Fruit fly (Drosophila melanogaster) whole organism: Measurements from ENCODE around the gene p38c.
A peak's percentile ranks its signal among the peaks of the same experiment; 100 is the strongest.

Experiments
- CG8478 ChIP-seq: fragments of >200 bp; optimal IDR thresholded peaks from 2 replicates; lab custom pipeline; 2018; ENCODE audit warnings: inconsistent platforms
- Dll ChIP-seq: fragments of >200 bp; optimal IDR thresholded peaks from 2 replicates; lab custom pipeline; 2017
- EcR ChIP-seq, 2 experiments: fragments of >200 bp; optimal IDR thresholded peaks; 2 replicates each; lab custom pipeline; 2017; ENCODE audit warnings: missing biosample characterization in 2 of 2, missing genetic modification characterization in 2 of 2, missing genetic modification reagents in 2 of 2
- pan ChIP-seq: fragments of >200 bp; optimal IDR thresholded peaks from 2 replicates; lab custom pipeline; 2017
- psq ChIP-seq: fragments of >200 bp; optimal IDR thresholded peaks from 2 replicates; lab custom pipeline; 2017
- usp ChIP-seq: fragments of >200 bp; optimal IDR thresholded peaks from 2 replicates; lab custom pipeline; 2017; ENCODE audit warnings: missing biosample characterization, missing genetic modification characterization, mixed read lengths

Gene p38c

dm6 chr3R:24150103-24150502 lies at the start of gene p38c:
Gene p38c (minus strand): TSS chr3R:24150203.
- TF ChIP-seq usp (GFP tag; lab: Kevin White, UChicago): no peak
- TF ChIP-seq EcR (GFP tag; optimal IDR thresholded peaks at IDR 0.05; lab: Kevin White, UChicago): no peak
- TF ChIP-seq psq (lab: Kevin White, UChicago): no peak
- TF ChIP-seq pan (lab: Kevin White, UChicago): no peak
- no peak for TF ChIP-seq Dll (lab: Kevin White, UChicago)
- TF ChIP-seq CG8478: no peak

- TF ChIP-seq Dll (lab: Kevin White, UChicago) (no peak), EcR (GFP tag; optimal IDR thresholded peaks at IDR 0.05; lab: Kevin White, UChicago) (no peak), pan (lab: Kevin White, UChicago) (no peak), CG8478 (no peak), psq (lab: Kevin White, UChicago) (no peak), usp (GFP tag; lab: Kevin White, UChicago) (no peak)
Measured at dm6 chr3R:24193373-24193879, 43.4 kb upstream of the p38c start, which contains the start of the genes SMC6 and CG6204. Gene SMC6 (minus strand): TSS chr3R:24193423. Gene CG6204 (plus strand): TSS chr3R:24193832.

- TF ChIP-seq Dll (lab: Kevin White, UChicago) (no peak), EcR (GFP tag; optimal IDR thresholded peaks at IDR 0.05; lab: Kevin White, UChicago) (no peak), pan (lab: Kevin White, UChicago) (no peak), CG8478 (no peak), psq (lab: Kevin White, UChicago) (no peak), usp (GFP tag; lab: Kevin White, UChicago) (no peak)
Measured at dm6 chr3R:24188619-24189018, 38.6 kb upstream of the p38c start, which contains the start of gene CG5515. Gene CG5515 (minus strand): TSS chr3R:24188896.

dm6 chr3R:24186188-24186587 lies 36.2 kb upstream of the p38c start, which contains the start of gene mora:
Gene mora (plus strand): TSS chr3R:24186359.
- TF ChIP-seq psq (lab: Kevin White, UChicago): no peak
- no peak for TF ChIP-seq pan (lab: Kevin White, UChicago)
- no peak for TF ChIP-seq usp (GFP tag; lab: Kevin White, UChicago)
- TF ChIP-seq CG8478: no peak
- no peak for TF ChIP-seq Dll (lab: Kevin White, UChicago)
- TF ChIP-seq EcR (GFP tag; optimal IDR thresholded peaks at IDR 0.05; lab: Kevin White, UChicago): no peak

- TF ChIP-seq CG8478 (no peak), EcR (GFP tag; optimal IDR thresholded peaks at IDR 0.05; lab: Kevin White, UChicago) (no peak), usp (GFP tag; lab: Kevin White, UChicago) (no peak), pan (lab: Kevin White, UChicago) (no peak), Dll (lab: Kevin White, UChicago) (no peak), psq (lab: Kevin White, UChicago) (no peak)
Measured at dm6 chr3R:24172379-24172778, 22.4 kb upstream of the p38c start, which contains the start of gene CG13606. Gene CG13606 (plus strand): TSS chr3R:24172628.

dm6 chr3R:24169362-24169761 lies 19.4 kb upstream of the p38c start, which contains the start of gene CG5510:
Gene CG5510 (minus strand): TSS chr3R:24169562.
- no peak for TF ChIP-seq pan (lab: Kevin White, UChicago)
- TF ChIP-seq Dll (lab: Kevin White, UChicago): no peak
- no peak for TF ChIP-seq CG8478
- no peak for TF ChIP-seq EcR (GFP tag; optimal IDR thresholded peaks at IDR 0.05; lab: Kevin White, UChicago)
- no peak for TF ChIP-seq usp (GFP tag; lab: Kevin White, UChicago)
- no peak for TF ChIP-seq psq (lab: Kevin White, UChicago)

dm6 chr3R:24163556-24164022 lies 13.6 kb upstream of the p38c start, which contains the start of gene Apc2:
Gene Apc2 (plus strand): TSS chr3R:24163966.
- TF ChIP-seq psq (lab: Kevin White, UChicago) (no peak), usp (GFP tag; lab: Kevin White, UChicago) (no peak), Dll (lab: Kevin White, UChicago) (no peak), pan (lab: Kevin White, UChicago) (no peak)

dm6 chr3R:24162774-24163555 lies 13.0 kb upstream of the p38c start, which contains the start of gene mRpS24:
Gene mRpS24 (minus strand): TSS chr3R:24163545.
- no peak for TF ChIP-seq usp (GFP tag; lab: Kevin White, UChicago)
- no peak for TF ChIP-seq Dll (lab: Kevin White, UChicago)
- TF ChIP-seq CG8478: no peak
- no peak for TF ChIP-seq pan (lab: Kevin White, UChicago)
- no peak for TF ChIP-seq psq (lab: Kevin White, UChicago)
- TF ChIP-seq EcR (GFP tag; optimal IDR thresholded peaks at IDR 0.05; lab: Kevin White, UChicago): no peak

dm6 chr3R:24161173-24161811 lies 11.3 kb upstream of the p38c start, which contains the start of the genes Myo95E and TBC1d7:
Gene Myo95E (minus strand): TSS chr3R:24161498.
Gene TBC1d7 (plus strand): TSS chr3R:24161727.
- TF ChIP-seq pan (lab: Kevin White, UChicago) (peak; percentile 69), Dll (lab: Kevin White, UChicago) (no peak), psq (lab: Kevin White, UChicago) (no peak), usp (GFP tag; lab: Kevin White, UChicago) (no peak), EcR (GFP tag; optimal IDR thresholded peaks at IDR 0.05; lab: Kevin White, UChicago) (no peak), CG8478 (no peak)

- no peak for TF ChIP-seq usp (GFP tag; lab: Kevin White, UChicago)
- no peak for TF ChIP-seq psq (lab: Kevin White, UChicago)
- no peak for TF ChIP-seq pan (lab: Kevin White, UChicago)
- no peak for TF ChIP-seq Dll (lab: Kevin White, UChicago)
- no peak for TF ChIP-seq CG8478
- TF ChIP-seq EcR (GFP tag; optimal IDR thresholded peaks at IDR 0.05; lab: Kevin White, UChicago): no peak
Measured at dm6 chr3R:24151924-24152809, 2.2 kb upstream of the p38c start, which contains the start of the genes p38a and CG6178. Gene p38a (minus strand): TSS chr3R:24152321. Gene CG6178 (plus strand): TSS chr3R:24152347.
